Fruit fly (Drosophila melanogaster) whole organism, embryonic: ENCODE results near the gene gro.
A peak's percentile ranks its signal among the peaks of the same experiment; 100 is the strongest.

Experiments used
- Asciz ChIP-seq: fragments of 200-800 bp; sonication (Bioruptor generic); optimal IDR thresholded peaks from 2 replicates; lab custom pipeline; 2017; ENCODE audit warnings: missing biosample characterization, mild to moderate bottlenecking, missing genetic modification characterization, missing genetic modification reagents
- Bgb ChIP-seq: fragments of 200-800 bp; sonication (Bioruptor generic); IDR thresholded peaks from 2 replicates; pipeline ENCODE4 v1.3.6; 2022; ENCODE audit warnings: missing biosample characterization, missing genetic modification characterization; ENCODE audit not compliant: partially characterized antibody
- Blimp-1 ChIP-seq: fragments of 200-800 bp; sonication (Bioruptor generic); optimal IDR thresholded peaks from 3 replicates; lab custom pipeline; 2018; ENCODE audit warnings: missing biosample characterization, missing genetic modification characterization, mild to moderate bottlenecking, moderate library complexity, missing genetic modification reagents
- CG10462 ChIP-seq: fragments of 200-800 bp; sonication (Bioruptor generic); optimal IDR thresholded peaks from 2 replicates; lab custom pipeline; 2016; ENCODE audit warnings: missing biosample characterization, missing genetic modification characterization
- CG11723 ChIP-seq: fragments of 200-800 bp; sonication (Bioruptor generic); optimal IDR thresholded peaks from 2 replicates; lab custom pipeline; 2017; ENCODE audit warnings: missing biosample characterization, mild to moderate bottlenecking, missing genetic modification characterization
- CG12071 ChIP-seq: fragments of 200-800 bp; sonication (Bioruptor generic); optimal IDR thresholded peaks from 3 replicates; lab custom pipeline; 2018; ENCODE audit warnings: missing biosample characterization, mild to moderate bottlenecking, missing genetic modification characterization
- CG12219 ChIP-seq: fragments of 200-800 bp; sonication (Bioruptor generic); optimal IDR thresholded peaks from 3 replicates; lab custom pipeline; 2018; ENCODE audit warnings: missing biosample characterization, mild to moderate bottlenecking, missing genetic modification characterization
- CG13775 ChIP-seq: fragments of 200-800 bp; sonication (Bioruptor generic); optimal IDR thresholded peaks from 3 replicates; lab custom pipeline; 2017; ENCODE audit warnings: missing biosample characterization, mild to moderate bottlenecking, missing genetic modification characterization
- CG16815 ChIP-seq: fragments of 200-800 bp; sonication (Bioruptor generic); optimal IDR thresholded peaks from 3 replicates; lab custom pipeline; 2017; ENCODE audit warnings: missing biosample characterization, mild to moderate bottlenecking, missing genetic modification characterization
- CG17802 ChIP-seq: fragments of 200-800 bp; sonication (Bioruptor generic); optimal IDR thresholded peaks from 2 replicates; lab custom pipeline; 2018; ENCODE audit warnings: missing biosample characterization, mild to moderate bottlenecking, missing genetic modification characterization, moderate library complexity
- CG17829 ChIP-seq: fragments of 200-800 bp; optimal IDR thresholded peaks from 2 replicates; lab custom pipeline; 2019; ENCODE audit warnings: missing biosample characterization, mild to moderate bottlenecking, missing genetic modification characterization, moderate library complexity
- CG18011 ChIP-seq: fragments of 200-800 bp; sonication (Bioruptor generic); optimal IDR thresholded peaks from 2 replicates; lab custom pipeline; 2017; ENCODE audit warnings: missing biosample characterization, missing genetic modification characterization, mild to moderate bottlenecking, moderate library complexity, missing genotype
- CG18619 ChIP-seq: fragments of 200-800 bp; sonication (Bioruptor generic); optimal IDR thresholded peaks from 3 replicates; lab custom pipeline; 2017; ENCODE audit warnings: missing biosample characterization, mild to moderate bottlenecking, missing genetic modification characterization
- CG2120 ChIP-seq: fragments of 200-800 bp; sonication (Bioruptor generic); optimal IDR thresholded peaks from 3 replicates; lab custom pipeline; 2016; ENCODE audit warnings: missing biosample characterization, missing genetic modification characterization
- CG34422 ChIP-seq: fragments of 200-800 bp; sonication (Bioruptor generic); IDR thresholded peaks from 3 replicates; pipeline ENCODE4 v1.3.6; 2022; ENCODE audit warnings: missing biosample characterization, missing genetic modification characterization
- CG8290 ChIP-seq, 3 experiments: fragments of 200-800 bp; sonication (Bioruptor generic); optimal IDR thresholded peaks; 2 replicates each; lab custom pipeline; 2016 to 2019; ENCODE audit warnings: missing biosample characterization in 3 of 3, missing genetic modification characterization in 3 of 3, mild to moderate bottlenecking in 2 of 3, moderate library complexity in 1 of 3
- CG9817 ChIP-seq: fragments of 200-800 bp; sonication (Bioruptor generic); optimal IDR thresholded peaks from 2 replicates; lab custom pipeline; 2018; ENCODE audit warnings: missing biosample characterization, mild to moderate bottlenecking, missing genetic modification characterization, moderate library complexity
- Dp ChIP-seq: fragments of 200-800 bp; sonication (Bioruptor generic); optimal IDR thresholded peaks from 2 replicates; lab custom pipeline; 2018; ENCODE audit warnings: missing biosample characterization, mild to moderate bottlenecking, missing genetic modification characterization, moderate library complexity
- Dref ChIP-seq: fragments of 200-800 bp; sonication (Bioruptor generic); IDR thresholded peaks from 2 replicates; pipeline ENCODE4 v1.3.6; 2022; ENCODE audit warnings: missing biosample characterization, missing genetic modification characterization
- HLH54F ChIP-seq: fragments of 200-800 bp; sonication (Bioruptor generic); optimal IDR thresholded peaks from 3 replicates; lab custom pipeline; 2016; ENCODE audit warnings: missing biosample characterization, missing genetic modification characterization
- Hand ChIP-seq: fragments of 200-800 bp; sonication (Bioruptor generic); optimal IDR thresholded peaks from 2 replicates; lab custom pipeline; 2017; ENCODE audit warnings: mild to moderate bottlenecking, missing biosample characterization, missing genetic modification reagents, missing genetic modification characterization
- Hmx ChIP-seq: fragments of 200-800 bp; sonication (Bioruptor generic); optimal IDR thresholded peaks from 2 replicates; lab custom pipeline; 2016; ENCODE audit warnings: missing biosample characterization, missing genetic modification characterization
- Hr39 ChIP-seq: fragments of >200 bp; optimal IDR thresholded peaks from 2 replicates; lab custom pipeline; 2017
- Hr51 ChIP-seq, 2 experiments: fragments of 200-800 bp; sonication (Bioruptor generic); optimal IDR thresholded peaks; 2 replicates in 1 of 2; 3 replicates in 1 of 2; lab custom pipeline; 2016 to 2018; ENCODE audit warnings: missing biosample characterization in 2 of 2, missing genetic modification characterization in 2 of 2, mild to moderate bottlenecking in 1 of 2, moderate library complexity in 1 of 2
- Lim3 ChIP-seq: fragments of 200-800 bp; sonication (Bioruptor generic); IDR thresholded peaks from 2 replicates; pipeline ENCODE4 v1.3.6; 2022; ENCODE audit warnings: missing biosample characterization, missing genetic modification characterization
- Med ChIP-seq: fragments of 200-800 bp; sonication (Bioruptor generic); peaks from one replicate; lab custom pipeline; 2016; ENCODE audit warnings: missing biosample characterization, missing genetic modification characterization, mild to moderate bottlenecking, inconsistent platforms, moderate library complexity
- Ptx1 ChIP-seq: fragments of 200-800 bp; sonication (Bioruptor generic); IDR thresholded peaks from 2 replicates; pipeline ENCODE4 v1.3.6; 2022; ENCODE audit warnings: missing biosample characterization, missing genetic modification characterization
- Ssrp ChIP-seq: fragments of 200-800 bp; sonication (Bioruptor generic); optimal IDR thresholded peaks from 2 replicates; lab custom pipeline; 2018; ENCODE audit warnings: missing biosample characterization, mild to moderate bottlenecking, missing genetic modification characterization, moderate library complexity
- aop ChIP-seq: fragments of 200-800 bp; sonication (Bioruptor generic); IDR thresholded peaks from 2 replicates; pipeline ENCODE4 v1.3.6; 2022; ENCODE audit warnings: missing biosample characterization, missing genetic modification characterization
- az2 ChIP-seq: fragments of 200-800 bp; sonication (Bioruptor generic); optimal IDR thresholded peaks from 3 replicates; lab custom pipeline; 2016; ENCODE audit warnings: missing biosample characterization, missing genetic modification characterization
- cad ChIP-seq: fragments of >200 bp; optimal IDR thresholded peaks from 2 replicates; lab custom pipeline; 2017; ENCODE audit warnings: missing biosample characterization, missing genetic modification characterization
- dimm ChIP-seq: fragments of 200-800 bp; sonication (Bioruptor generic); IDR thresholded peaks from 2 replicates; pipeline ENCODE4 v1.3.6; 2022; ENCODE audit warnings: missing biosample characterization, missing genetic modification characterization
- emc ChIP-seq: fragments of 200-800 bp; sonication (Bioruptor generic); optimal IDR thresholded peaks from 2 replicates; lab custom pipeline; 2016; ENCODE audit warnings: missing biosample characterization, missing genetic modification characterization
- en ChIP-seq: fragments of 200-800 bp; sonication (Bioruptor generic); optimal IDR thresholded peaks from 2 replicates; lab custom pipeline; 2016; ENCODE audit warnings: missing biosample characterization, missing genetic modification characterization
- gcm ChIP-seq: fragments of 200-800 bp; sonication (Bioruptor generic); optimal IDR thresholded peaks from 2 replicates; lab custom pipeline; 2019; ENCODE audit warnings: missing biosample characterization, mild to moderate bottlenecking, missing genetic modification characterization, moderate library complexity
- hth ChIP-seq: fragments of >200 bp; optimal IDR thresholded peaks from 2 replicates; lab custom pipeline; 2017; ENCODE audit warnings: inconsistent platforms
- insv ChIP-seq, 2 experiments: fragments of 200-800 bp; sonication (Bioruptor generic); optimal IDR thresholded peaks; 3 replicates each; lab custom pipeline; 2016 to 2018; ENCODE audit warnings: missing biosample characterization in 2 of 2, missing genetic modification characterization in 2 of 2
- jing ChIP-seq: fragments of 200-800 bp; sonication (Bioruptor generic); optimal IDR thresholded peaks from 2 replicates; lab custom pipeline; 2018; ENCODE audit warnings: missing biosample characterization, mild to moderate bottlenecking, missing genetic modification characterization
- ken ChIP-seq: fragments of 200-800 bp; sonication (Bioruptor generic); IDR thresholded peaks from 3 replicates; pipeline ENCODE4 v1.3.6; 2022; ENCODE audit warnings: missing biosample characterization, missing genetic modification characterization
- lbe ChIP-seq: fragments of 200-800 bp; sonication (Bioruptor generic); optimal IDR thresholded peaks from 2 replicates; lab custom pipeline; 2016; ENCODE audit warnings: missing biosample characterization, mild to moderate bottlenecking, missing genetic modification characterization
- luna ChIP-seq: fragments of 200-800 bp; sonication (Bioruptor generic); optimal IDR thresholded peaks from 2 replicates; lab custom pipeline; 2016; ENCODE audit warnings: missing biosample characterization, missing genetic modification characterization
- mld ChIP-seq: fragments of 200-800 bp; sonication (Bioruptor generic); IDR thresholded peaks from 3 replicates; pipeline ENCODE4 v1.3.6; 2022; ENCODE audit warnings: missing biosample characterization, missing genetic modification characterization; ENCODE audit not compliant: partially characterized antibody
- pan ChIP-seq, 4 experiments: fragments of >200 bp in 3 of 4; fragments of 200-800 bp in 1 of 4; sonication (Bioruptor generic) in 1 of 4; optimal IDR thresholded peaks in 3 of 4; IDR thresholded peaks in 1 of 4; 2 replicates each; pipeline versions ENCODE4 v1.3.6 to Lab custom; 2017 to 2022; ENCODE audit warnings: missing biosample characterization in 2 of 4, missing genetic modification characterization in 2 of 4, mixed read lengths in 1 of 4
- sc ChIP-seq, 3 experiments: fragments of >200 bp in 2 of 3; fragments of 200-800 bp in 1 of 3; sonication (Bioruptor generic) in 1 of 3; optimal IDR thresholded peaks; 2 replicates in 2 of 3; 3 replicates in 1 of 3; lab custom pipeline; 2017; ENCODE audit warnings: mild to moderate bottlenecking in 1 of 3, missing biosample characterization in 1 of 3, missing genetic modification characterization in 1 of 3, missing genetic modification reagents in 1 of 3
- slou ChIP-seq: fragments of 200-800 bp; sonication (Bioruptor generic); optimal IDR thresholded peaks from 3 replicates; lab custom pipeline; 2016; ENCODE audit warnings: missing biosample characterization, missing genetic modification characterization
- sna ChIP-seq: fragments of 200-800 bp; sonication (Bioruptor generic); IDR thresholded peaks from 2 replicates; pipeline ENCODE4 v1.3.6; 2022; ENCODE audit warnings: missing biosample characterization, missing genetic modification characterization; ENCODE audit not compliant: partially characterized antibody
- tna ChIP-seq: fragments of 200-800 bp; sonication (Bioruptor generic); IDR thresholded peaks from 2 replicates; pipeline ENCODE4 v1.3.6; 2022; ENCODE audit warnings: missing biosample characterization, missing genetic modification characterization; ENCODE audit not compliant: partially characterized antibody
- ttk ChIP-seq: fragments of 200-800 bp; sonication (Bioruptor generic); IDR thresholded peaks from 2 replicates; pipeline ENCODE4 v2.1.2; 2022; ENCODE audit warnings: missing biosample characterization, missing genetic modification characterization

gro gene

dm6 chr3R:26008892-26009539 is 32.5 kb upstream of the gro start (continued):
- peak; percentile 78 for TF ChIP-seq en (GFP tag; lab: Kevin White, UChicago)
- no peak for TF ChIP-seq Hr39
- peak; percentile 90 for TF ChIP-seq Blimp-1 (GFP tag; lab: Kevin White, UChicago)
- peak; percentile 55 for TF ChIP-seq CG18011 (GFP tag; lab: Kevin White, UChicago)
- TF ChIP-seq CG17802 (tag; lab: Kevin White, UChicago): peak; percentile 75
- TF ChIP-seq hth: no peak
- TF ChIP-seq CG12071 (GFP tag; lab: Kevin White, UChicago): peak; percentile 87
- TF ChIP-seq Hr51 (GFP tag; optimal IDR thresholded peaks at IDR 0.05; lab: Kevin White, UChicago): peak; percentile 72 to 91
- TF ChIP-seq CG11723 (GFP tag; lab: Kevin White, UChicago): peak; percentile 79
- no peak for TF ChIP-seq cad
- TF ChIP-seq sc (optimal IDR thresholded peaks at IDR 0.05; lab: Kevin White, UChicago): no peak
- peak; percentile 80 for TF ChIP-seq sc (GFP tag; optimal IDR thresholded peaks at IDR 0.05; lab: Kevin White, UChicago)
- peak; percentile 72 for TF ChIP-seq Lim3 (GFP tag; lab: Robert Waterston, UW)
- TF ChIP-seq pan (optimal IDR thresholded peaks at IDR 0.05; lab: Kevin White, UChicago): no peak
- peak in 1 of 2 experiments; percentile 87 for TF ChIP-seq pan (GFP tag; optimal IDR thresholded peaks at IDR 0.05 in 1 of 2, IDR thresholded peaks at IDR 0.05 in 1 of 2)
- no peak for TF ChIP-seq Dref (GFP tag; lab: Robert Waterston, UW)
- TF ChIP-seq sna (GFP tag; lab: Robert Waterston, UW): no peak
- peak; percentile 80 for TF ChIP-seq CG34422
- TF ChIP-seq CG10462 (GFP tag; lab: Kevin White, UChicago): peak; percentile 76
- peak; percentile 37 for TF ChIP-seq slou
- TF ChIP-seq tna (GFP tag; lab: Robert Waterston, UW): no peak
- TF ChIP-seq HLH54F (GFP tag; lab: Kevin White, UChicago): peak; percentile 81
- TF ChIP-seq Med (GFP tag; lab: Kevin White, UChicago): peak; percentile 98
- TF ChIP-seq CG9817 (tag; lab: Kevin White, UChicago): peak; percentile 78
- peak; percentile 95 for TF ChIP-seq lbe (GFP tag; lab: Kevin White, UChicago)
- TF ChIP-seq aop: peak; percentile 40; the same call in 1 of the 2 replicates
- TF ChIP-seq gcm: peak; percentile 83
- no peak for TF ChIP-seq Bgb (GFP tag; lab: Robert Waterston, UW)
- TF ChIP-seq az2 (GFP tag; lab: Kevin White, UChicago): peak; percentile 93
- peak; percentile 74 for TF ChIP-seq CG8290 (GFP tag; optimal IDR thresholded peaks at IDR 0.05; lab: Kevin White, UChicago)
- peak in 1 of 2 experiments; percentile 86 for TF ChIP-seq CG8290 (tag; optimal IDR thresholded peaks at IDR 0.05; lab: Kevin White, UChicago)
- peak; percentile 93 for TF ChIP-seq CG12219 (GFP tag; lab: Kevin White, UChicago)
- TF ChIP-seq dimm (GFP tag; lab: Robert Waterston, UW): peak; percentile 61
- TF ChIP-seq jing (GFP tag; lab: Kevin White, UChicago): peak; percentile 80
- no peak for TF ChIP-seq insv (GFP tag; optimal IDR thresholded peaks at IDR 0.05; lab: Kevin White, UChicago)
- peak; percentile 88 for TF ChIP-seq Asciz (GFP tag; lab: Kevin White, UChicago)
- peak; percentile 83 for TF ChIP-seq CG18619 (GFP tag; lab: Kevin White, UChicago)
- peak; percentile 31 for TF ChIP-seq emc (GFP tag; lab: Kevin White, UChicago)
- TF ChIP-seq CG2120 (GFP tag; lab: Kevin White, UChicago): peak; percentile 85
- TF ChIP-seq ken (GFP tag; lab: Robert Waterston, UW): peak; percentile 84
- TF ChIP-seq Dp (GFP tag; lab: Kevin White, UChicago): no peak
- peak; percentile 85 for TF ChIP-seq ttk (GFP tag; lab: Robert Waterston, UW)
- peak; percentile 80 for TF ChIP-seq CG13775 (GFP tag; lab: Kevin White, UChicago)
- peak; percentile 47 for TF ChIP-seq Hand (GFP tag; lab: Kevin White, UChicago)
- peak; percentile 72 for TF ChIP-seq CG16815
- peak; percentile 86 for TF ChIP-seq Ssrp (tag; lab: Kevin White, UChicago)
- no peak for TF ChIP-seq mld
- peak; percentile 94 for TF ChIP-seq Ptx1 (GFP tag; lab: Robert Waterston, UW)
- TF ChIP-seq Hmx (GFP tag; lab: Kevin White, UChicago): peak; percentile 60
- TF ChIP-seq luna (GFP tag; lab: Kevin White, UChicago): peak; percentile 55
- TF ChIP-seq CG17829: peak; percentile 93
